Fruit fly (Drosophila melanogaster): ENCODE data around the gene TTLL3A.

- TF ChIP-seq CG8478 (optimal IDR thresholded peaks at IDR 0.05) (no peak), Dll (optimal IDR thresholded peaks at IDR 0.05) (no peak)
Measured at dm6 chr2L:6701409-6702199, 38.4 kb downstream of the TTLL3A start.
